Worm (Caenorhabditis elegans) whole organism, L2 larva: ENCODE measurements around the gene K04B12.2.

Source experiments
- F13H6.1 ChIP-seq: sonication (generic microtip); optimal IDR thresholded peaks from 2 replicates; lab custom pipeline; 2016; ENCODE audit warnings: missing genetic modification characterization, missing compliant biosample characterization
- aly-2 ChIP-seq: fragments of 150-350 bp; optimal IDR thresholded peaks from 2 replicates; lab custom pipeline; 2014; ENCODE audit warnings: missing biosample characterization, missing genetic modification characterization
- elt-3 ChIP-seq: sonication (generic microtip); optimal IDR thresholded peaks from 2 replicates; lab custom pipeline; 2017; ENCODE audit warnings: missing biosample characterization, missing genetic modification characterization
- fos-1 ChIP-seq: fragments of 150-350 bp; optimal IDR thresholded peaks from 2 replicates; lab custom pipeline; 2014; ENCODE audit warnings: missing biosample characterization, missing genetic modification characterization
- lin-13 ChIP-seq: fragments of 150-350 bp; optimal IDR thresholded peaks from 2 replicates; lab custom pipeline; 2014; ENCODE audit warnings: missing biosample characterization, missing genetic modification reagents, missing genetic modification characterization
- lin-39 ChIP-seq: fragments of 150-350 bp; optimal IDR thresholded peaks from 2 replicates; lab custom pipeline; 2014; ENCODE audit warnings: missing biosample characterization, missing genetic modification reagents, missing genetic modification characterization
- mdl-1 ChIP-seq, 2 experiments: fragments of 150-350 bp in 1 of 2; sonication (generic microtip) in 1 of 2; optimal IDR thresholded peaks; 2 replicates each; lab custom pipeline; 2017; ENCODE audit warnings: missing biosample characterization in 2 of 2, missing genetic modification characterization in 2 of 2
- nhr-237 ChIP-seq: fragments of 150-350 bp; optimal IDR thresholded peaks from 2 replicates; lab custom pipeline; 2014; ENCODE audit warnings: missing biosample characterization, missing genetic modification characterization
- skn-1 ChIP-seq: sonication (generic microtip); optimal IDR thresholded peaks from 2 replicates; lab custom pipeline; 2017; ENCODE audit warnings: missing biosample characterization, missing genetic modification characterization
- snpc-4 ChIP-seq: fragments of 150-350 bp; optimal IDR thresholded peaks from 2 replicates; lab custom pipeline; 2014; ENCODE audit warnings: missing biosample characterization, missing genetic modification characterization
- unc-39 ChIP-seq: fragments of 150-350 bp; optimal IDR thresholded peaks from 2 replicates; lab custom pipeline; 2014; ENCODE audit warnings: missing biosample characterization, missing genetic modification characterization
- ztf-4 ChIP-seq: fragments of 150-350 bp; optimal IDR thresholded peaks from 2 replicates; lab custom pipeline; 2014; ENCODE audit warnings: missing biosample characterization, missing genetic modification characterization

DNA sequence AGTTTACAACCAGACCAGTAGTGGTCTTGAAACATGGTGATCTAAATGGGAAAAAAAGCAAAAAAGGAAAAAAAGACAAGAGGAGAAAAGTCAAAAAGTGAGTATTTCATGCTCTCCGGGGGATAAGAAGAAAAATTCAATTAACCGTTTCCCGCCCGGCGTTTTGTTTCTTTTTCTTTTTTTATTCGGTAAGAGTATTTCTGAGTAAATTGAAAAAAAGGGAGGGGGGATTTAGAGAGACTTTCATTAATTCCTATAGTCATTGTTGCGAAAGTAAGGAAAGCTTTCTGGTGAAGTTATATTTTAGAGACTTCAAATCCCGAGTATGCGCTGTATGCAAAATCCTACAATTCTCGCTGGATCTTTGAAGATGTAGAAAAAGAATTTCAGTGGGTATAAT, 10.1 kb downstream of the K04B12.2 start:
- TF ChIP-seq snpc-4 (tag; lab: Kevin White, UChicago) (no peak), F13H6.1 (no peak), lin-13 (no peak), unc-39 (tag; lab: Kevin White, UChicago) (no peak), elt-3 (tag; lab: Kevin White, UChicago) (no peak), aly-2 (no peak), lin-39 (tag; lab: Kevin White, UChicago) (no peak), skn-1 (tag; lab: Kevin White, UChicago) (no peak), nhr-237 (no peak), fos-1 (tag; lab: Kevin White, UChicago) (no peak), ztf-4 (no peak), mdl-1 (tag; optimal IDR thresholded peaks at IDR 0.05; lab: Kevin White, UChicago) (no peak)
